Worm (Caenorhabditis elegans): ENCODE measurements around the gene kqt-1.

kqt-1 gene

ce11 chrX:6674333-6674919 is 55.6 kb downstream of the kqt-1 start, which contains the start of gene F38B6.4:
Gene F38B6.4, plus strand, starts transcription at chrX:6674869.
- TF ChIP-seq hnd-1 (tag; optimal IDR thresholded peaks at IDR 0.05) (no peak), scrt-1 (GFP tag; IDR thresholded peaks at IDR 0.05) (no peak), pes-1 (GFP tag; IDR thresholded peaks at IDR 0.05) (no peak), F13C5.2 (tag; optimal IDR thresholded peaks at IDR 0.05) (no peak), tra-4 (tag; optimal IDR thresholded peaks at IDR 0.05) (no peak), ceh-36 (tag; optimal IDR thresholded peaks at IDR 0.05) (no peak), ceh-13 (GFP tag; optimal IDR thresholded peaks at IDR 0.05) (no peak), ama-1 (optimal IDR thresholded peaks at IDR 0.05) (no peak), hmg-4 (GFP tag; optimal IDR thresholded peaks at IDR 0.05) (no peak), tbx-37 (GFP tag; conservative IDR thresholded peaks at IDR 0.05) (no peak), ets-7 (tag; optimal IDR thresholded peaks at IDR 0.05) (no peak), aly-1 (tag; optimal IDR thresholded peaks at IDR 0.05) (no peak), tbx-11 (GFP tag; IDR thresholded peaks at IDR 0.05) (no peak), hmbx-1 (tag; optimal IDR thresholded peaks at IDR 0.05) (no peak), flt-1 (GFP tag; IDR thresholded peaks at IDR 0.05) (no peak), B0310.2 (tag; optimal IDR thresholded peaks at IDR 0.05) (no peak), sea-1 (GFP tag; conservative IDR thresholded peaks at IDR 0.05) (no peak)
